Worm (Caenorhabditis elegans) whole organism, young adult: ENCODE data around the gene lpr-5.

Experiments
- B0019.2 ChIP-seq: fragments of 200-800 bp; sonication (Bioruptor generic); conservative IDR thresholded peaks from 2 replicates; pipeline ENCODE4 v1.3.6; 2022; ENCODE audit warnings: missing genetic modification reagents, missing genetic modification characterization, missing compliant biosample characterization
- F22D6.2 ChIP-seq: sonication (generic microtip); optimal IDR thresholded peaks from 2 replicates; lab custom pipeline; 2016; ENCODE audit warnings: mild to moderate bottlenecking, missing genetic modification characterization, missing compliant biosample characterization
- F33H1.4 ChIP-seq: fragments of 200-800 bp; sonication (Bioruptor generic); IDR thresholded peaks from 2 replicates; pipeline ENCODE4 v1.3.6; 2022; ENCODE audit warnings: missing genetic modification reagents, missing genetic modification characterization, missing compliant biosample characterization
- F39B2.1 ChIP-seq: fragments of 200-800 bp; sonication (Bioruptor generic); IDR thresholded peaks from 2 replicates; pipeline ENCODE4 v1.3.6; 2022; ENCODE audit warnings: missing genetic modification reagents, missing genetic modification characterization, missing compliant biosample characterization
- atf-7 ChIP-seq: sonication (generic microtip); optimal IDR thresholded peaks from 2 replicates; lab custom pipeline; 2017; ENCODE audit warnings: mild to moderate bottlenecking, missing genetic modification characterization, missing compliant biosample characterization
- hlh-12 ChIP-seq: sonication (generic microtip); optimal IDR thresholded peaks from 2 replicates; lab custom pipeline; 2016; ENCODE audit warnings: missing genetic modification characterization, missing compliant biosample characterization
- let-526 ChIP-seq: fragments of 200-800 bp; sonication (Bioruptor generic); IDR thresholded peaks from 2 replicates; pipeline ENCODE4 v1.3.6; 2022; ENCODE audit warnings: missing genetic modification reagents, missing genetic modification characterization, missing compliant biosample characterization
- madf-10 ChIP-seq: sonication (generic microtip); optimal IDR thresholded peaks from 2 replicates; lab custom pipeline; 2016; ENCODE audit warnings: mild to moderate bottlenecking, missing genetic modification characterization, missing compliant biosample characterization
- nhr-27 ChIP-seq: fragments of 200-800 bp; sonication (Bioruptor generic); optimal IDR thresholded peaks from 2 replicates; lab custom pipeline; 2018; ENCODE audit warnings: mild to moderate bottlenecking, missing genetic modification characterization, moderate library complexity, missing compliant biosample characterization
- rcor-1 ChIP-seq: fragments of 200-800 bp; sonication (Bioruptor generic); IDR thresholded peaks from 2 replicates; pipeline ENCODE4 v1.3.6; 2022; ENCODE audit warnings: missing genetic modification reagents, missing genetic modification characterization, missing compliant biosample characterization
- snpc-4 ChIP-seq, 5 experiments: fragments of 150-350 bp in 1 of 5; sonication (generic microtip) in 4 of 5; optimal IDR thresholded peaks; 2 replicates each; lab custom pipeline; 2014 to 2018; ENCODE audit warnings: missing genetic modification characterization in 5 of 5, missing biosample characterization in 3 of 5, antibody characterized with exemption in 2 of 5, mild to moderate bottlenecking in 2 of 5, missing compliant biosample characterization in 2 of 5, missing genotype in 2 of 5, moderate library complexity in 2 of 5, missing genetic modification reagents in 1 of 5
- unc-62 ChIP-seq: fragments of 150-350 bp; optimal IDR thresholded peaks from 2 replicates; lab custom pipeline; 2014; ENCODE audit warnings: missing biosample characterization, missing genetic modification reagents, missing genetic modification characterization
- xnd-1 ChIP-seq: sonication (generic microtip); optimal IDR thresholded peaks from 2 replicates; lab custom pipeline; 2016; ENCODE audit warnings: missing genotype, missing genetic modification reagents, missing genetic modification characterization, missing compliant biosample characterization
- ztf-26 ChIP-seq: sonication (generic microtip); optimal IDR thresholded peaks from 2 replicates; lab custom pipeline; 2017; ENCODE audit warnings: missing genetic modification characterization, missing compliant biosample characterization

DNA sequence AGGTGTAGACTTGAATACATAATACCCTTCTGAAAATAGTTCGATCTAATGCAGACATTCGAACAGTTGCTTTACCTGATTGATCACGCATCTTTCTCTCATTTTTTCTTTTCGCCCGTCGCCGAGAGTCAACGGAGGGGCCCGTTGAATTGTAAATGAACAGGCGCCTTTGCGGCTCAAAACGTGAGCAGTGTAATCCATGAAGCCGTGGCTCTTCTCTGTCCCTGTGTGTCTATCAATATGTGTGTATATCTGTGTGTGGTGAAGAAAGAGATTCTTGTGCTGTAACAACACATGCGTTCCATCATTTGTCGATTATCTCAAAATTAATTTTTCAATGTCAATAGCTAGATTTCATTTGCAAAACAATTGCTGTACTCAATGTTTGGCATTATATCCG lies 26.4 kb upstream of the lpr-5 start:
- TF ChIP-seq B0019.2 (GFP tag; lab: Robert Waterston, UW) (no peak), F22D6.2 (tag; lab: Kevin White, UChicago) (no peak), F39B2.1 (no peak), snpc-4 (GFP tag; optimal IDR thresholded peaks at IDR 0.05; lab: Kevin White, UChicago) (no peak), snpc-4 (tag; optimal IDR thresholded peaks at IDR 0.05; lab: Kevin White, UChicago) (no peak), let-526 (no peak), madf-10 (tag; lab: Kevin White, UChicago) (no peak), unc-62 (GFP tag; lab: Kevin White, UChicago) (no peak), hlh-12 (tag; lab: Kevin White, UChicago) (no peak), atf-7 (tag; lab: Kevin White, UChicago) (no peak), rcor-1 (GFP tag; lab: Robert Waterston, UW) (no peak), nhr-27 (no peak), F33H1.4 (GFP tag; lab: Robert Waterston, UW) (no peak), xnd-1 (no peak), ztf-26 (tag; lab: Kevin White, UChicago) (no peak)
